Worm (Caenorhabditis elegans) whole organism, early embryonic: ENCODE measurements around the gene W03D2.9.

ENCODE experiments used
- B0310.2 ChIP-seq: sonication (generic microtip); optimal IDR thresholded peaks from 2 replicates; lab custom pipeline; 2016; ENCODE audit warnings: mild to moderate bottlenecking, missing genetic modification characterization, missing compliant biosample characterization
- ama-1 ChIP-seq: fragments of 150-350 bp; optimal IDR thresholded peaks from 2 replicates; lab custom pipeline; 2014
- ceh-13 ChIP-seq: fragments of 200-800 bp; sonication (Bioruptor generic); optimal IDR thresholded peaks from 2 replicates; lab custom pipeline; 2018; ENCODE audit warnings: mild to moderate bottlenecking, missing genetic modification characterization, missing compliant biosample characterization
- ets-7 ChIP-seq: sonication (generic microtip); optimal IDR thresholded peaks from 2 replicates; lab custom pipeline; 2016; ENCODE audit warnings: missing genotype, missing genetic modification characterization, missing compliant biosample characterization
- flt-1 ChIP-seq: fragments of 200-800 bp; sonication (Bioruptor generic); IDR thresholded peaks from 2 replicates; pipeline ENCODE4 v1.3.6; 2022; ENCODE audit warnings: missing genetic modification characterization, missing compliant biosample characterization
- hmbx-1 ChIP-seq: sonication (generic microtip); optimal IDR thresholded peaks from 2 replicates; lab custom pipeline; 2016; ENCODE audit warnings: mild to moderate bottlenecking, missing genetic modification characterization, missing compliant biosample characterization
- hmg-4 ChIP-seq: fragments of 200-800 bp; sonication (Bioruptor generic); optimal IDR thresholded peaks from 2 replicates; lab custom pipeline; 2018; ENCODE audit warnings: mild to moderate bottlenecking, missing genetic modification characterization, missing compliant biosample characterization
- pes-1 ChIP-seq: fragments of 200-800 bp; sonication (Bioruptor generic); IDR thresholded peaks from 2 replicates; pipeline ENCODE4 v1.3.6; 2022; ENCODE audit warnings: missing genetic modification reagents, missing genetic modification characterization, missing compliant biosample characterization
- sea-1 ChIP-seq: fragments of 200-800 bp; sonication (Bioruptor generic); conservative IDR thresholded peaks from 2 replicates; pipeline ENCODE4 v1.3.6; 2022; ENCODE audit warnings: missing genetic modification characterization, missing compliant biosample characterization

DNA sequence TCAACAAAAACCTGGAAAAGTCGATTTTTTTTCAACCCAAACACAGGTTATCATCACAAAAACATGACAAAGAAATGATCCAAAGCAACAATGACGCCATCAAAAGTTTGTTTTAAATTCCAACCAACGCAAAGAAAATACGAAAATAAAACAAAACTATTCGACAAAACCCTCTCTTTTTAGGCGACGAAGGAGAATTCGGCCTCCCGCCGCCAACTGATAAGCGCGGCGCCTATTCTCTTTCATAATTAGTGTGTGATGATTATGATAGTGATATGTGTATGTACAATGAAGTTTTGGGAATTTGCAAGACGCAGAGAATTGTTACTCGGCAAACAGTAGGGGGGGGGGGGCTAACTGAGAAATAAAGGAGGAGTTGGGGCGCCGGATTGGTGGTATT is 45.2 kb downstream of the W03D2.9 start:
- TF ChIP-seq ceh-13 (GFP tag; lab: Kevin White, UChicago) (no peak), hmbx-1 (tag; lab: Kevin White, UChicago) (no peak), sea-1 (no peak), ets-7 (tag; lab: Kevin White, UChicago) (no peak), flt-1 (GFP tag; lab: Robert Waterston, UW) (no peak), ama-1 (lab: Kevin White, UChicago) (no peak), hmg-4 (GFP tag; lab: Kevin White, UChicago) (no peak), B0310.2 (tag; lab: Kevin White, UChicago) (no peak), pes-1 (GFP tag; lab: Robert Waterston, UW) (no peak)
